Worm (Caenorhabditis elegans) whole organism, L2 larva: ENCODE data around the gene T05A7.11.
A peak's percentile ranks its signal among the peaks of the same experiment; 100 is the strongest.

Experiments used
- C34F6.9 ChIP-seq: fragments of 150-350 bp; optimal IDR thresholded peaks from 2 replicates; lab custom pipeline; 2014; ENCODE audit warnings: missing biosample characterization, missing genetic modification characterization
- F13H6.1 ChIP-seq: sonication (generic microtip); optimal IDR thresholded peaks from 2 replicates; lab custom pipeline; 2016; ENCODE audit warnings: missing genetic modification characterization, missing compliant biosample characterization
- R02D3.7 ChIP-seq: fragments of 150-350 bp; optimal IDR thresholded peaks from 2 replicates; lab custom pipeline; 2014; ENCODE audit warnings: missing biosample characterization, missing genetic modification characterization
- Y55F3AM.14 ChIP-seq: fragments of 200-800 bp; sonication (Bioruptor generic); optimal IDR thresholded peaks from 2 replicates; lab custom pipeline; 2018; ENCODE audit warnings: mild to moderate bottlenecking, missing genetic modification characterization, missing compliant biosample characterization
- alr-1 ChIP-seq: fragments of 150-350 bp; optimal IDR thresholded peaks from 2 replicates; lab custom pipeline; 2014; ENCODE audit warnings: missing biosample characterization, missing genetic modification characterization
- blmp-1 ChIP-seq: sonication (generic microtip); optimal IDR thresholded peaks from 2 replicates; lab custom pipeline; 2017; ENCODE audit warnings: missing genetic modification characterization, mild to moderate bottlenecking, missing compliant biosample characterization, antibody characterized with exemption, moderate library complexity; ENCODE audit not compliant: insufficient read depth
- ceh-16 ChIP-seq: fragments of 150-350 bp; optimal IDR thresholded peaks from 2 replicates; lab custom pipeline; 2014; ENCODE audit warnings: missing biosample characterization, missing genetic modification characterization
- ceh-82 ChIP-seq: fragments of 150-350 bp; optimal IDR thresholded peaks from 2 replicates; lab custom pipeline; 2014; ENCODE audit warnings: missing biosample characterization, missing genetic modification characterization
- dmd-4 ChIP-seq: sonication (generic microtip); optimal IDR thresholded peaks from 2 replicates; lab custom pipeline; 2017; ENCODE audit warnings: missing biosample characterization, missing genetic modification characterization
- egl-27 ChIP-seq: sonication (generic microtip); optimal IDR thresholded peaks from 3 replicates; lab custom pipeline; 2017; ENCODE audit warnings: missing biosample characterization, missing genetic modification reagents, missing genetic modification characterization
- elt-3 ChIP-seq: sonication (generic microtip); optimal IDR thresholded peaks from 2 replicates; lab custom pipeline; 2017; ENCODE audit warnings: missing biosample characterization, missing genetic modification characterization
- fos-1 ChIP-seq: fragments of 150-350 bp; optimal IDR thresholded peaks from 2 replicates; lab custom pipeline; 2014; ENCODE audit warnings: missing biosample characterization, missing genetic modification characterization
- lin-13 ChIP-seq: fragments of 150-350 bp; optimal IDR thresholded peaks from 2 replicates; lab custom pipeline; 2014; ENCODE audit warnings: missing biosample characterization, missing genetic modification reagents, missing genetic modification characterization
- lsy-2 ChIP-seq, 2 experiments: fragments of 150-350 bp in 1 of 2; sonication (generic microtip) in 1 of 2; optimal IDR thresholded peaks; 2 replicates each; lab custom pipeline; 2014 to 2017; ENCODE audit warnings: missing biosample characterization in 2 of 2, missing genetic modification characterization in 2 of 2
- mab-5 ChIP-seq: fragments of 150-350 bp; optimal IDR thresholded peaks from 2 replicates; lab custom pipeline; 2014; ENCODE audit warnings: missing biosample characterization, missing genetic modification characterization
- mbf-1 ChIP-seq: sonication (generic microtip); optimal IDR thresholded peaks from 2 replicates; lab custom pipeline; 2017; ENCODE audit warnings: missing biosample characterization, missing genetic modification characterization
- mdl-1 ChIP-seq, 2 experiments: fragments of 150-350 bp in 1 of 2; sonication (generic microtip) in 1 of 2; optimal IDR thresholded peaks; 2 replicates each; lab custom pipeline; 2017; ENCODE audit warnings: missing biosample characterization in 2 of 2, missing genetic modification characterization in 2 of 2
- nhr-10 ChIP-seq: sonication (generic microtip); optimal IDR thresholded peaks from 2 replicates; lab custom pipeline; 2017; ENCODE audit warnings: missing biosample characterization, missing genetic modification characterization
- nhr-12 ChIP-seq: fragments of 150-350 bp; optimal IDR thresholded peaks from 2 replicates; lab custom pipeline; 2014; ENCODE audit warnings: missing biosample characterization, missing genetic modification characterization
- nhr-129 ChIP-seq: fragments of 150-350 bp; optimal IDR thresholded peaks from 2 replicates; lab custom pipeline; 2014; ENCODE audit warnings: missing biosample characterization, missing genetic modification characterization
- nhr-21 ChIP-seq: fragments of 150-350 bp; optimal IDR thresholded peaks from 2 replicates; lab custom pipeline; 2014; ENCODE audit warnings: missing biosample characterization, missing genetic modification characterization
- nhr-23 ChIP-seq: fragments of 150-350 bp; optimal IDR thresholded peaks from 2 replicates; lab custom pipeline; 2014; ENCODE audit warnings: missing biosample characterization, missing genetic modification reagents, missing genetic modification characterization
- nhr-25 ChIP-seq: fragments of 150-350 bp; sonication (generic microtip); optimal IDR thresholded peaks from 3 replicates; lab custom pipeline; 2014; ENCODE audit warnings: missing biosample characterization, missing genetic modification characterization
- nhr-77 ChIP-seq: fragments of 150-350 bp; optimal IDR thresholded peaks from 2 replicates; lab custom pipeline; 2014; ENCODE audit warnings: missing biosample characterization, missing genetic modification characterization
- sem-4 ChIP-seq: fragments of 150-350 bp; optimal IDR thresholded peaks from 2 replicates; lab custom pipeline; 2014; ENCODE audit warnings: missing biosample characterization, missing genetic modification reagents, missing genetic modification characterization
- sma-3 ChIP-seq: sonication (generic microtip); optimal IDR thresholded peaks from 2 replicates; lab custom pipeline; 2016; ENCODE audit warnings: missing genetic modification reagents, missing genetic modification characterization, missing compliant biosample characterization
- sma-9 ChIP-seq, 2 experiments: fragments of 150-350 bp in 1 of 2; sonication (generic microtip) in 1 of 2; optimal IDR thresholded peaks; 2 replicates each; lab custom pipeline; 2014 to 2016; ENCODE audit warnings: missing genetic modification characterization in 2 of 2, mild to moderate bottlenecking in 1 of 2, missing biosample characterization in 1 of 2, missing compliant biosample characterization in 1 of 2, missing genetic modification reagents in 1 of 2, moderate library complexity in 1 of 2
- unc-39 ChIP-seq: fragments of 150-350 bp; optimal IDR thresholded peaks from 2 replicates; lab custom pipeline; 2014; ENCODE audit warnings: missing biosample characterization, missing genetic modification characterization
- unc-55 ChIP-seq: fragments of 150-350 bp; sonication (generic microtip); optimal IDR thresholded peaks from 3 replicates; lab custom pipeline; 2014; ENCODE audit warnings: missing biosample characterization, missing genetic modification reagents, missing genetic modification characterization
- unc-62 ChIP-seq: fragments of 150-350 bp; optimal IDR thresholded peaks from 2 replicates; lab custom pipeline; 2014; ENCODE audit warnings: missing biosample characterization, missing genetic modification reagents, missing genetic modification characterization
- zag-1 ChIP-seq: fragments of 150-350 bp; optimal IDR thresholded peaks from 2 replicates; lab custom pipeline; 2014; ENCODE audit warnings: missing biosample characterization, missing genetic modification characterization
- ztf-1 ChIP-seq: fragments of 200-800 bp; sonication (Bioruptor generic); conservative IDR thresholded peaks from 2 replicates; pipeline ENCODE4 v1.3.6; 2022; ENCODE audit warnings: missing genetic modification characterization, missing compliant biosample characterization
- ztf-11 ChIP-seq: sonication (generic microtip); optimal IDR thresholded peaks from 2 replicates; lab custom pipeline; 2017; ENCODE audit warnings: missing biosample characterization, missing genetic modification characterization
- ztf-4 ChIP-seq: fragments of 150-350 bp; optimal IDR thresholded peaks from 2 replicates; lab custom pipeline; 2014; ENCODE audit warnings: missing biosample characterization, missing genetic modification characterization

Gene T05A7.11

ce11 chrII:4683693-4684092 is 18.4 kb upstream of the T05A7.11 start, which contains the start of gene sre-40:
Gene sre-40 (minus strand): TSS chrII:4683793.
- TF ChIP-seq nhr-129 (tag; lab: Kevin White, UChicago) = no peak
- no peak for TF ChIP-seq nhr-21 (tag; lab: Kevin White, UChicago)
- TF ChIP-seq ztf-11 = no peak
- TF ChIP-seq lin-13 (GFP tag; lab: Kevin White, UChicago) = no peak
- TF ChIP-seq alr-1 (tag; lab: Kevin White, UChicago) = no peak
- TF ChIP-seq dmd-4 (tag; lab: Kevin White, UChicago) = no peak
- no peak for TF ChIP-seq elt-3
- TF ChIP-seq mbf-1 = no peak
- TF ChIP-seq sma-3 (GFP tag; lab: Kevin White, UChicago) = no peak
- TF ChIP-seq nhr-10 (tag; lab: Kevin White, UChicago) = no peak
- TF ChIP-seq nhr-23 (tag; lab: Kevin White, UChicago) = no peak
- TF ChIP-seq ceh-16 = no peak
- no peak for TF ChIP-seq ztf-1 (GFP tag; lab: Robert Waterston, UW)
- TF ChIP-seq blmp-1 = no peak
- no peak for TF ChIP-seq C34F6.9 (tag; lab: Kevin White, UChicago)
- TF ChIP-seq R02D3.7 (tag; lab: Kevin White, UChicago) = no peak
- no peak for TF ChIP-seq nhr-77 (tag; lab: Kevin White, UChicago)
- no peak for TF ChIP-seq mab-5
- TF ChIP-seq, all 48 proteins: peak for 0

ce11 chrII:4681391-4681790 is 16.1 kb upstream of the T05A7.11 start, which contains the start of gene T05A7.7:
Gene T05A7.7 (minus strand): TSS chrII:4681491.
- TF ChIP-seq dmd-4 (tag; lab: Kevin White, UChicago) (no peak), F13H6.1 (tag; lab: Kevin White, UChicago) (no peak), elt-3 (no peak), ztf-4 (tag; lab: Kevin White, UChicago) (no peak), Y55F3AM.14 (GFP tag; lab: Kevin White, UChicago) (no peak), unc-55 (GFP tag; lab: Kevin White, UChicago) (no peak), sma-9 (GFP tag; optimal IDR thresholded peaks at IDR 0.05; lab: Kevin White, UChicago) (no peak), sma-9 (tag; optimal IDR thresholded peaks at IDR 0.05; lab: Kevin White, UChicago) (no peak), nhr-23 (tag; lab: Kevin White, UChicago) (no peak), alr-1 (tag; lab: Kevin White, UChicago) (no peak), zag-1 (tag; lab: Kevin White, UChicago) (no peak), nhr-21 (tag; lab: Kevin White, UChicago) (no peak), lsy-2 (tag; optimal IDR thresholded peaks at IDR 0.05; lab: Kevin White, UChicago) (no peak), nhr-10 (tag; lab: Kevin White, UChicago) (no peak), mdl-1 (tag; optimal IDR thresholded peaks at IDR 0.05; lab: Kevin White, UChicago) (no peak), nhr-25 (tag; lab: Kevin White, UChicago) (no peak), sem-4 (no peak)
- TF ChIP-seq, all 48 proteins: peak for 0

ce11 chrII:4677916-4678315 is 12.7 kb upstream of the T05A7.11 start, which contains the start of gene T05A7.1:
Gene T05A7.1 (plus strand): TSS chrII:4678216.
- TF ChIP-seq egl-27 (tag; lab: Kevin White, UChicago) = no peak
- TF ChIP-seq nhr-77 (tag; lab: Kevin White, UChicago) = no peak
- no peak for TF ChIP-seq unc-62
- no peak for TF ChIP-seq nhr-12
- no peak for TF ChIP-seq ceh-82 (tag; lab: Kevin White, UChicago)
- no peak for TF ChIP-seq F13H6.1 (tag; lab: Kevin White, UChicago)
- no peak for TF ChIP-seq unc-39 (tag; lab: Kevin White, UChicago)
- TF ChIP-seq, all 48 proteins: peak for 0

ce11 chrII:4676241-4676640 is 11.0 kb upstream of the T05A7.11 start:
- TF ChIP-seq nhr-129 (tag; lab: Kevin White, UChicago) (peak; percentile 39), fos-1 (tag; lab: Kevin White, UChicago) (no peak)

ce11 chrII:4675481-4675880 is 10.2 kb upstream of the T05A7.11 start, which contains the start of gene T05A7.3:
Gene T05A7.3 (plus strand): TSS chrII:4675781.
- TF ChIP-seq lin-13 (GFP tag; lab: Kevin White, UChicago) = no peak
